Fruit fly (Drosophila melanogaster) whole organism: ENCODE data around the gene osy.

ENCODE experiments used
- Dll ChIP-seq: fragments of >200 bp; optimal IDR thresholded peaks from 2 replicates; lab custom pipeline; 2017
- EcR ChIP-seq, 2 experiments: fragments of >200 bp; optimal IDR thresholded peaks; 2 replicates each; lab custom pipeline; 2017; ENCODE audit warnings: missing biosample characterization in 2 of 2, missing genetic modification characterization in 2 of 2, missing genetic modification reagents in 2 of 2
- psq ChIP-seq: fragments of >200 bp; optimal IDR thresholded peaks from 2 replicates; lab custom pipeline; 2017

dm6 chr3R:26403556-26403955 is 85.4 kb downstream of the osy start, which contains the start of gene ppk15:
- TF ChIP-seq psq (no peak), EcR (GFP tag; optimal IDR thresholded peaks at IDR 0.05; lab: Kevin White, UChicago) (no peak), Dll (lab: Kevin White, UChicago) (no peak)
